Worm (Caenorhabditis elegans): ENCODE results near the gene F35B12.10.

- TF ChIP-seq ama-1 (optimal IDR thresholded peaks at IDR 0.05), result no peak
- TF ChIP-seq lin-39 (tag; optimal IDR thresholded peaks at IDR 0.05), result no peak
- TF ChIP-seq nhr-10 (tag; optimal IDR thresholded peaks at IDR 0.05), result no peak
- TF ChIP-seq sma-9 (GFP tag; optimal IDR thresholded peaks at IDR 0.05), result peak; percentile 47
- no peak for TF ChIP-seq sma-9 (tag; optimal IDR thresholded peaks at IDR 0.05)
- TF ChIP-seq ztf-4 (tag; optimal IDR thresholded peaks at IDR 0.05), result no peak
- TF ChIP-seq zag-1 (tag; optimal IDR thresholded peaks at IDR 0.05), result no peak
- no peak for TF ChIP-seq unc-55 (GFP tag; optimal IDR thresholded peaks at IDR 0.05)
Observed at ce11 chrV:11604484-11604883, 24.6 kb downstream of the F35B12.10 start, which contains the start of gene dhs-20.
